Worm (Caenorhabditis elegans) whole organism, young adult: ENCODE data around the gene K07C11.7.

ENCODE experiments used
- B0019.2 ChIP-seq: fragments of 200-800 bp; sonication (Bioruptor generic); conservative IDR thresholded peaks from 2 replicates; pipeline ENCODE4 v1.3.6; 2022; ENCODE audit warnings: missing genetic modification reagents, missing genetic modification characterization, missing compliant biosample characterization
- F37B4.10 ChIP-seq: fragments of 200-800 bp; sonication (Bioruptor generic); IDR thresholded peaks from 2 replicates; pipeline ENCODE4 v1.3.6; 2022; ENCODE audit warnings: missing genetic modification characterization, missing compliant biosample characterization
- egrh-3 ChIP-seq: fragments of 200-800 bp; sonication (Bioruptor generic); IDR thresholded peaks from 2 replicates; pipeline ENCODE4 v1.3.6; 2022; ENCODE audit warnings: missing genetic modification reagents, missing genetic modification characterization, missing compliant biosample characterization
- nhr-120 ChIP-seq: fragments of 200-800 bp; sonication (Bioruptor generic); IDR thresholded peaks from 2 replicates; pipeline ENCODE4 v1.3.6; 2022; ENCODE audit warnings: missing genetic modification characterization, missing compliant biosample characterization
- pha-4 ChIP-seq: fragments of 150-350 bp; sonication (generic microtip); optimal IDR thresholded peaks from 2 replicates; lab custom pipeline; 2014; ENCODE audit warnings: missing biosample characterization, missing genetic modification reagents, missing genetic modification characterization
- tbx-9 ChIP-seq: sonication (generic microtip); optimal IDR thresholded peaks from 2 replicates; lab custom pipeline; 2016; ENCODE audit warnings: borderline replicate concordance, missing genetic modification characterization, inconsistent platforms, missing compliant biosample characterization
- unc-130 ChIP-seq: sonication (generic microtip); optimal IDR thresholded peaks from 2 replicates; lab custom pipeline; 2016; ENCODE audit warnings: missing genetic modification reagents, missing genetic modification characterization, missing compliant biosample characterization
- unc-62 ChIP-seq: fragments of 150-350 bp; optimal IDR thresholded peaks from 2 replicates; lab custom pipeline; 2014; ENCODE audit warnings: missing biosample characterization, missing genetic modification reagents, missing genetic modification characterization

DNA sequence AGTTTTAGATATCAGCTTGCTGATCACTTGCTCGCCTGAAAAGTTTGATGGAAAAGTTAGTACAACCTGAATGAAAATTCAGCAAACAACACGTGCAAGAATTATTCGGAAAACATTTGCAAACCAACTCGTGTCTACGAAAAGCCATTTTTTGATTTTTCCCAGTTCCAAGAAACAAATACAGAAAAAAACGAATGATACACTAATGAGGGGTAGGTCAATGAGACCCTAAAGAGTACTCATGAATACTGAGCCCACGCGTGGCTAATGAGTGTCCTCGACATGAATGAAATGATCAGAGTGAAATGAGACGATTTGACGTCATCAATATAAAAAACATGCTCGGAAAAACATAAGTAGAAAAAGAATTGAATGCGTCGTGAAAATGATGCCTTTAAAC, 1.8 kb downstream of the K07C11.7 start:
- no peak for TF ChIP-seq unc-62
- TF ChIP-seq egrh-3: no peak
- no peak for TF ChIP-seq unc-130 (GFP tag; lab: Kevin White, UChicago)
- no peak for TF ChIP-seq F37B4.10
- TF ChIP-seq B0019.2 (GFP tag; lab: Robert Waterston, UW): no peak
- TF ChIP-seq pha-4 (tag; lab: Kevin White, UChicago): no peak
- TF ChIP-seq nhr-120 (GFP tag; lab: Robert Waterston, UW): no peak
- no peak for TF ChIP-seq tbx-9
